Worm (Caenorhabditis elegans) whole organism, L4/young adult: Measurements from ENCODE around the gene C09E9.1.

Source experiments
- W03F9.2 ChIP-seq: fragments of 150-350 bp; optimal IDR thresholded peaks from 2 replicates; lab custom pipeline; 2014; ENCODE audit warnings: missing biosample characterization, missing genetic modification characterization
- dao-5 ChIP-seq: sonication (generic microtip); optimal IDR thresholded peaks from 2 replicates; lab custom pipeline; 2016; ENCODE audit warnings: missing genotype, missing genetic modification characterization, moderate library complexity, missing compliant biosample characterization
- him-1 ChIP-seq: sonication (generic microtip); optimal IDR thresholded peaks from 2 replicates; lab custom pipeline; 2016; ENCODE audit warnings: missing genotype, missing genetic modification reagents, missing genetic modification characterization, missing compliant biosample characterization

The C09E9.1 gene

DNA sequence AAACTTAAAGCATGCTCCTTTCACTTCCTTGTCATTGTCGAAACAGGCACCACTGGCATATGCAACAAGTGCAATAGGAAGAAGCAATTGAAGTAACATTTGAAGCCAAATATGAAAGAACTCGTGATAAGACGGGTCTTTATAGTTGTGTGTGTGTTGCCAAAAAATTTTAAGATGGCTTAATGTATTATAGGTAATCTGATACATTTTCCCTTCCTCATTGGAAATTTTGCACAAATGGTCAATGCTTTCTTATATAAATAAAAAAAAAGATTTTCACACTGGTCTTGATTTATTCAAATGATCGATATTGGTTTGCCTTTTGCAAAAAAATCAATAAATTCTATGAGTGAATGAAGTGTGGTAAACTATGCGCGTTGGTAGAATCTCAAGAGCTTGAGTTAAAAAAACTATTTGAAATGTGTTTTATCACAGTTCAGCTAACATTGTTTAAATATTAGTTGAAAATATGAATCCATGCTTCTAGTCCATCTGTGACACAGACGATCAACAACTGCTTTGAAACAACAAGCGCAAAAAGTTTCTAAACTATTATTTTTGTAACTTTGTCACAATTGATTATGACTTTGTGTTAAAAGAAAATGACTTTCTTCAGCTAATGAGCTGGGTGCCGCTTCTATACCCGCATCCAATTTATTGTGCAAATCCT lies 23.3 kb upstream of the C09E9.1 start, which contains the start of the genes clec-166 and F38A1.6:
Gene clec-166 (minus strand): TSS at position 101 of the 670 bp plus-strand sequence.
Gene F38A1.6 (plus strand): TSS at position 620 of the 670 bp plus-strand sequence.
- no peak for TF ChIP-seq dao-5 (tag; lab: Kevin White, UChicago)
- TF ChIP-seq him-1 = no peak
- no peak for TF ChIP-seq W03F9.2 (tag; lab: Kevin White, UChicago)

ce11 chrIV:1255632-1256031 lies 19.0 kb upstream of the C09E9.1 start, which contains the start of gene clec-167:
clec-167 (minus strand) TSS chrIV:1255732.
- TF ChIP-seq him-1 = no peak

DNA sequence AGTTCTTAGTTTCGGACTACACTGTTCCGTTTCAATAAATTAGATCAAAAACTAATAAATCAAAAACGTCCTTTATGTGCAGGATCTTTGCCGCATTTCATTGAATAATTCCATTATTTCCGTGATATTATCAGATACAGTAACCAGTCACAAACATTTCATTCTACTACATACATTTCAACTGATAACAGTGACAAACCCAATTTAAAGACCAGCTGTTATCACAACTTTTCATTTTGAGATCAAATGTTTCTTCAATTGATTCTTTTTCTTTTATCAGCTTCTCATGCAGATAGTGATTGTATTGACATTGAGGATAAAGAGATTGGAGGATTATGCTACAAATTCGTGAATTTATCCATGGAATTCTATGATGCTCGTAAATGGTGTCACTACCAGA lies 17.9 kb upstream of the C09E9.1 start, which contains the start of gene clec-168:
Gene clec-168 (plus strand): TSS at position 247 of the 400 bp plus-strand sequence.
- TF ChIP-seq him-1 = no peak
- TF ChIP-seq W03F9.2 (tag; lab: Kevin White, UChicago) = no peak
- no peak for TF ChIP-seq dao-5 (tag; lab: Kevin White, UChicago)

DNA sequence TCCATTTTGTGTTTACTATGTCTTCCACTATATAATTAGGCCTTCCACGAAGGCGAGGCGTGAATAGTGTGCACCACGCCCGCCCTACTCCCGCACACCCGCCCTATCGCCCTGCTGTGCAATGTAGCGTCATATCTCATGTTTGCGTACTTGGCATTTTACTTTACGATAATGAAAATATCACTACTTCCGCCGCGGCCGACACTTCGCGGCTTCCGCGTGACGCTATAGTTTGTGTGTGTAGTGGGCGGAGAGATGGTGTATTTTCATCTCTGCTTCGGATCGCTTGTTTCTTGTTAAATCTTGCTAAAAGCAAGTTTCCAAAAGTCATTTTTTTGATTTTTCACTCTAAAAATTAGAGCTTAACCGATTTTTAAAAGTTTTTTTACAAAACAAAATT lies 14.2 kb upstream of the C09E9.1 start:
- no peak for TF ChIP-seq him-1
- TF ChIP-seq dao-5 (tag; lab: Kevin White, UChicago) = no peak
- TF ChIP-seq W03F9.2 (tag; lab: Kevin White, UChicago) = no peak

- TF ChIP-seq him-1 = no peak
- no peak for TF ChIP-seq W03F9.2 (tag; lab: Kevin White, UChicago)
- TF ChIP-seq dao-5 (tag; lab: Kevin White, UChicago) = no peak
Observed at ce11 chrIV:1261024-1261423, 13.6 kb upstream of the C09E9.1 start, which contains the start of gene clec-169. clec-169 (plus strand) TSS chrIV:1261324.

ce11 chrIV:1261930-1262329 lies 12.7 kb upstream of the C09E9.1 start:
- TF ChIP-seq W03F9.2 (tag; lab: Kevin White, UChicago) (no peak), him-1 (no peak), dao-5 (tag; lab: Kevin White, UChicago) (no peak)

DNA sequence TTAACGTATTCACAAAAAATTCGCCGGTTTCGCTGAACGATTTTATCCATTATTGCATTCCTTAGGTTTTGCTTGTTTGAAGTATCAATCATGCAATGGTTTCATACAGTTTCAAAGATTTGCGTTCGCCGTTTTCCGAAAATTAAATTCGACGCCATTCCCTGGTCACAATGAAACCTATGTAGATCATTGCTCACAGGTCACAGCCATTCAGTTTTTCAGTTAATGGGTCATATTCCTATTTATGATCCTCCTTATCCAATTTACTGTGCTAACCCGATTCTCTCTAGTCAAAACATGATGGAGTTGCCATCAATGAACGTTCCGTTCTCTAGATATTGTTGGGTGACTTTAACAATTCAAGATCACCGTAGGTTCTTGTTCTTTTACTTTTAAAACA lies 9.7 kb upstream of the C09E9.1 start, which contains the start of gene F38A1.13:
Gene F38A1.13 (plus strand): TSS at position 301 of the 400 bp plus-strand sequence.
- TF ChIP-seq W03F9.2 (tag; lab: Kevin White, UChicago) = no peak
- no peak for TF ChIP-seq him-1
- TF ChIP-seq dao-5 (tag; lab: Kevin White, UChicago) = no peak

ce11 chrIV:1266138-1266537 lies 8.5 kb upstream of the C09E9.1 start:
- no peak for TF ChIP-seq dao-5 (tag; lab: Kevin White, UChicago)

- no peak for TF ChIP-seq dao-5 (tag; lab: Kevin White, UChicago)
- no peak for TF ChIP-seq W03F9.2 (tag; lab: Kevin White, UChicago)
- TF ChIP-seq him-1 = no peak
Observed at ce11 chrIV:1266724-1267123, 7.9 kb upstream of the C09E9.1 start, which contains the start of gene clec-170. clec-170 (plus strand) TSS chrIV:1266866.

DNA sequence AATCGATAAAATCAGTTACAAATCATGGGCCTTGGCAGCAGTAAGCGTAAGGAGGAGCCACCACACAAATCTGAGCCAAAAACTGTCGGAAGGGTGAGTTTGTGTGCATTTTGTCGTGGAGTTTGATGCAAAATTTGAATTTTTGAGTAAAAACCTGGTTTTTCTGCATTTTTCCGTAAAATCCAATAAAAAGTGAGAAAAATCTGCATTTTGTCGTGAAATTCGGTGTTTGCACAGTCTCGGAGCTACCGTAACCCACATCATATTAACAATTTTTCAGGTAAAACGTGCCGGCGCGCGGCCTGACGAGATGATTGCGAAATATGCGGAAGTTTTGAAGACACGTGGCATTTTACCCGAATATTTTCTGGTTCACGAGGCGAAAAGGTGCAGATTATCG lies 1.2 kb downstream of the C09E9.1 start:
- TF ChIP-seq dao-5 (tag; lab: Kevin White, UChicago) = no peak
- TF ChIP-seq him-1 = no peak
- TF ChIP-seq W03F9.2 (tag; lab: Kevin White, UChicago) = no peak

ce11 chrIV:1277067-1277466 lies 2.4 kb downstream of the C09E9.1 start:
- TF ChIP-seq him-1 (no peak), dao-5 (tag; lab: Kevin White, UChicago) (no peak), W03F9.2 (tag; lab: Kevin White, UChicago) (no peak)

DNA sequence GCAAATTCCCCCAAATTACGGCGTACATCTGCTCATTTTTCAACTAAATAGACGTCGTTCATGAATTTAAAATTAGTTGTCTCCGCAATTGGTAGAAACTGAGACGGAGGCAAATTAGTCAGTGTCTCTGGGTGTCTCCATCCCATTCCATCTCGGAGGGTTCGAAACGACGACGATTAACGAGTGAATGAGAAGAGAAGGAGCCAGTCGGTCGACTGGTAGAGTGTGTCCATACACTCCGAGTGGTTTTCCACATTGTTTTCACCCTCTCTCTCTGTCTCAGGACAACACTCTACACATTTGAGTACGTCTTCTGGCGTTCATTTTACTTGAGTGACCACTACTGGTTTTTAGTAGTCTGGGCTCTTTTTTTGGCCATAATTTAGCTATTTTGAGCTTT lies 4.3 kb downstream of the C09E9.1 start:
- TF ChIP-seq him-1 (no peak), dao-5 (tag; lab: Kevin White, UChicago) (no peak), W03F9.2 (tag; lab: Kevin White, UChicago) (no peak)

ce11 chrIV:1284877-1285276 lies 10.2 kb downstream of the C09E9.1 start:
- TF ChIP-seq dao-5 (tag; lab: Kevin White, UChicago) (no peak), him-1 (no peak), W03F9.2 (tag; lab: Kevin White, UChicago) (no peak)

DNA sequence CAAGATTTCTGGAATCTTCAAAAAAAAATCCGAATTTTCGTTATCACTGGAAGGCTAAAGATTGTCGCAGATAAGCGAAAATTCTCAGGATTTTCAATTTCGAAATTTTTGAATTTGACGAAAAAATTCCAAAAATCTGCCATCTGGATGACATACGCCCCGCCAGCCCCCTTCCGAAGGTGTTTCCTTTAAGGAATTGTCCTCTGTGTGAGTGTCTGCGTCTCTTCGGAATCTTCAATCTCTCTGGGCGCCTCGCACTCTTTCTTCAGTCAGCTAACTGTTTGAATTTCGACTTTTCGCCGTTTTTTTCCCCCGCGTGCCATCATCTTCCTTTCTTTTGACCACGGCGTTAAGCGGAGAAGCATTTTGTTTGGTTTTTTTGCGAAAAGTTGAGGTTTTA lies 11.9 kb downstream of the C09E9.1 start:
- TF ChIP-seq W03F9.2 (tag; lab: Kevin White, UChicago) (no peak), him-1 (no peak), dao-5 (tag; lab: Kevin White, UChicago) (no peak)

DNA sequence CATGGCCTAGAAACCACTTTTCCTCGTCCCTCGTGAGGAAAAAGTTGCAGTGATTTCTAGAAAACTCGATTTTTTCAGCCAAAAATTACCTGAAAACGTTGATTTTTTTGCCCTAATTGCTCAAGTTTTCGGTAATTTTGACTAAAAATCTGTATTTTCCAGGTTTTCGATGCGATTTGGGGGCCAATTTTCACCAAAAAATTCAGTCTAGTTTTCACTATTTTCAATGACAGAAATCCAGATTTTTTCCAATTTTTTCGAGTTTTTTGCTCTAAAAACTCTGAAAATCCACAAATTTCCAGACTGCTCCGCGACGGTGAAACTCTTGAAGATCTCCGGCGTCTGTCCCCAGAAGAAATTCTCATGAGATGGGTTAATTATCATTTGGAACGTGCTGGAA lies 14.7 kb downstream of the C09E9.1 start, which contains the start of gene plst-1:
Gene plst-1 (plus strand): TSS at position 301 of the 400 bp plus-strand sequence.
- TF ChIP-seq W03F9.2 (tag; lab: Kevin White, UChicago) = no peak
- no peak for TF ChIP-seq dao-5 (tag; lab: Kevin White, UChicago)
- TF ChIP-seq him-1 = no peak
